Fruit fly (Drosophila melanogaster): ENCODE measurements around the gene Gr93c.

Gr93c gene

dm6 chr3R:21888696-21889602 is 43.9 kb upstream of the Gr93c start, which contains the start of gene CG43844 (continued):
- TF ChIP-seq knrl (GFP tag; IDR thresholded peaks at IDR 0.05; ENCODE audit: partially characterized antibody) (peak; percentile 76), corto (GFP tag; optimal IDR thresholded peaks at IDR 0.05) (no peak), Camta (GFP tag; optimal IDR thresholded peaks at IDR 0.05) (no peak), ci (GFP tag; IDR thresholded peaks at IDR 0.05) (0 out of 3 replicates have a peak, but pooled peaks have one; percentile 42), TFAM (GFP tag; optimal IDR thresholded peaks at IDR 0.05) (no peak), Sry-δ (GFP tag; optimal IDR thresholded peaks at IDR 0.05) (peak; percentile 2), ara (GFP tag; IDR thresholded peaks at IDR 0.05) (0 out of 2 replicates have a peak, but pooled peaks have one; percentile 33), CHES-1-like (GFP tag; optimal IDR thresholded peaks at IDR 0.05) (no peak), caup (GFP tag; optimal IDR thresholded peaks at IDR 0.05; ENCODE audit: severe bottlenecking) (no peak), CG4820 (GFP tag; optimal IDR thresholded peaks at IDR 0.05) (no peak), CG16813 (GFP tag; IDR thresholded peaks at IDR 0.05; ENCODE audit: partially characterized antibody) (peak; percentile 71), kah (GFP tag; optimal IDR thresholded peaks at IDR 0.05) (no peak), kay (GFP tag; optimal IDR thresholded peaks at IDR 0.05) (peak; percentile 44), nerfin-1 (tag; optimal IDR thresholded peaks at IDR 0.05) (no peak), CG8359 (GFP tag; optimal IDR thresholded peaks at IDR 0.05; ENCODE audit: borderline replicate concordance) (no peak), vfl (GFP tag; optimal IDR thresholded peaks at IDR 0.05) (no peak), psq (GFP tag; optimal IDR thresholded peaks at IDR 0.05) (no peak), CG7745 (tag; optimal IDR thresholded peaks at IDR 0.05) (no peak), pita (GFP tag; optimal IDR thresholded peaks at IDR 0.05) (peak; percentile 72), CG2202 (tag; optimal IDR thresholded peaks at IDR 0.05) (no peak), CG18619 (GFP tag; optimal IDR thresholded peaks at IDR 0.05) (no peak), Jarid2 (GFP tag; optimal IDR thresholded peaks at IDR 0.05) (no peak), Bteb2 (GFP tag; optimal IDR thresholded peaks at IDR 0.05) (no peak), z (GFP tag; IDR thresholded peaks at IDR 0.05) (no peak), CG12155 (GFP tag; optimal IDR thresholded peaks at IDR 0.05) (no peak), Rfx (GFP tag; IDR thresholded peaks at IDR 0.05) (peak; percentile 24; the same call in 1 of the 2 replicates), CG34422 (GFP tag; IDR thresholded peaks at IDR 0.05) (no peak), abd-A (tag; optimal IDR thresholded peaks at IDR 0.05) (no peak), Trl (optimal IDR thresholded peaks at IDR 0.05) (no peak), Trl (GFP tag; optimal IDR thresholded peaks at IDR 0.05) (no peak), CG31365 (tag; optimal IDR thresholded peaks at IDR 0.05) (no peak), CG3995 (GFP tag; optimal IDR thresholded peaks at IDR 0.05) (no peak), amos (GFP tag; IDR thresholded peaks at IDR 0.05; ENCODE audit: partially characterized antibody) (peak; percentile 74), NfI (GFP tag; optimal IDR thresholded peaks at IDR 0.05) (no peak), cad (GFP tag; optimal IDR thresholded peaks at IDR 0.05) (no peak), cg (GFP tag; optimal IDR thresholded peaks at IDR 0.05) (peak; percentile 40), CG13287 (GFP tag; IDR thresholded peaks at IDR 0.05; ENCODE audit: partially characterized antibody) (peak; percentile 71), CG31388 (GFP tag; optimal IDR thresholded peaks at IDR 0.05) (no peak), so (GFP tag; IDR thresholded peaks at IDR 0.05) (no peak), CG33213 (GFP tag; optimal IDR thresholded peaks at IDR 0.05) (peak; percentile 3), CG2120 (GFP tag; optimal IDR thresholded peaks at IDR 0.05) (no peak), cwo (GFP tag; optimal IDR thresholded peaks at IDR 0.05) (no peak), CG11456 (GFP tag; IDR thresholded peaks at IDR 0.05) (0 out of 3 replicates have a peak, but pooled peaks have one; percentile 47), hb (GFP tag; IDR thresholded peaks at IDR 0.05; ENCODE audit: partially characterized antibody) (peak; percentile 64; the same call in 1 of the 3 replicates), CG8478 (optimal IDR thresholded peaks at IDR 0.05) (peak; percentile 69), CG13775 (GFP tag; optimal IDR thresholded peaks at IDR 0.05) (no peak), mld (GFP tag; IDR thresholded peaks at IDR 0.05; ENCODE audit: partially characterized antibody) (no peak), tgo (GFP tag; IDR thresholded peaks at IDR 0.05) (no peak), jing (GFP tag; optimal IDR thresholded peaks at IDR 0.05) (no peak)

Data from whole organism, embryonic.